Worm (Caenorhabditis elegans) whole organism, L2 larva: ENCODE results near the gene C54F6.18.

Experiments
- C34F6.9 ChIP-seq: fragments of 150-350 bp; optimal IDR thresholded peaks from 2 replicates; lab custom pipeline; 2014; ENCODE audit warnings: missing biosample characterization, missing genetic modification characterization
- F13H6.1 ChIP-seq: sonication (generic microtip); optimal IDR thresholded peaks from 2 replicates; lab custom pipeline; 2016; ENCODE audit warnings: missing genetic modification characterization, missing compliant biosample characterization
- R02D3.7 ChIP-seq: fragments of 150-350 bp; optimal IDR thresholded peaks from 2 replicates; lab custom pipeline; 2014; ENCODE audit warnings: missing biosample characterization, missing genetic modification characterization
- Y55F3AM.14 ChIP-seq: fragments of 200-800 bp; sonication (Bioruptor generic); optimal IDR thresholded peaks from 2 replicates; lab custom pipeline; 2018; ENCODE audit warnings: mild to moderate bottlenecking, missing genetic modification characterization, missing compliant biosample characterization
- ZK546.5 ChIP-seq: sonication (generic microtip); optimal IDR thresholded peaks from 2 replicates; lab custom pipeline; 2017; ENCODE audit warnings: missing biosample characterization, missing genetic modification characterization
- alr-1 ChIP-seq: fragments of 150-350 bp; optimal IDR thresholded peaks from 2 replicates; lab custom pipeline; 2014; ENCODE audit warnings: missing biosample characterization, missing genetic modification characterization
- aly-2 ChIP-seq: fragments of 150-350 bp; optimal IDR thresholded peaks from 2 replicates; lab custom pipeline; 2014; ENCODE audit warnings: missing biosample characterization, missing genetic modification characterization
- ama-1 ChIP-seq: fragments of 150-350 bp; optimal IDR thresholded peaks from 2 replicates; lab custom pipeline; 2018; ENCODE audit warnings: inconsistent platforms
- blmp-1 ChIP-seq: sonication (generic microtip); optimal IDR thresholded peaks from 2 replicates; lab custom pipeline; 2017; ENCODE audit warnings: missing genetic modification characterization, mild to moderate bottlenecking, missing compliant biosample characterization, antibody characterized with exemption, moderate library complexity; ENCODE audit not compliant: insufficient read depth
- ceh-16 ChIP-seq: fragments of 150-350 bp; optimal IDR thresholded peaks from 2 replicates; lab custom pipeline; 2014; ENCODE audit warnings: missing biosample characterization, missing genetic modification characterization
- ceh-82 ChIP-seq: fragments of 150-350 bp; optimal IDR thresholded peaks from 2 replicates; lab custom pipeline; 2014; ENCODE audit warnings: missing biosample characterization, missing genetic modification characterization
- crh-2 ChIP-seq: sonication (generic microtip); optimal IDR thresholded peaks from 2 replicates; lab custom pipeline; 2017; ENCODE audit warnings: missing biosample characterization, missing genetic modification characterization
- dmd-4 ChIP-seq: sonication (generic microtip); optimal IDR thresholded peaks from 2 replicates; lab custom pipeline; 2017; ENCODE audit warnings: missing biosample characterization, missing genetic modification characterization
- egl-27 ChIP-seq: sonication (generic microtip); optimal IDR thresholded peaks from 3 replicates; lab custom pipeline; 2017; ENCODE audit warnings: missing biosample characterization, missing genetic modification reagents, missing genetic modification characterization
- elt-1 ChIP-seq: fragments of 150-350 bp; optimal IDR thresholded peaks from 2 replicates; lab custom pipeline; 2014; ENCODE audit warnings: missing biosample characterization, missing genetic modification characterization
- elt-3 ChIP-seq: sonication (generic microtip); optimal IDR thresholded peaks from 2 replicates; lab custom pipeline; 2017; ENCODE audit warnings: missing biosample characterization, missing genetic modification characterization
- fos-1 ChIP-seq: fragments of 150-350 bp; optimal IDR thresholded peaks from 2 replicates; lab custom pipeline; 2014; ENCODE audit warnings: missing biosample characterization, missing genetic modification characterization
- gmeb-1 ChIP-seq: fragments of 150-350 bp; optimal IDR thresholded peaks from 2 replicates; lab custom pipeline; 2014; ENCODE audit warnings: missing biosample characterization, missing genetic modification characterization
- lin-11 ChIP-seq: fragments of 150-350 bp; sonication (generic microtip); optimal IDR thresholded peaks from 2 replicates; lab custom pipeline; 2014; ENCODE audit warnings: missing biosample characterization, missing genetic modification characterization, inconsistent platforms, mixed read lengths
- lin-13 ChIP-seq: fragments of 150-350 bp; optimal IDR thresholded peaks from 2 replicates; lab custom pipeline; 2014; ENCODE audit warnings: missing biosample characterization, missing genetic modification reagents, missing genetic modification characterization
- lin-39 ChIP-seq: fragments of 150-350 bp; optimal IDR thresholded peaks from 2 replicates; lab custom pipeline; 2014; ENCODE audit warnings: missing biosample characterization, missing genetic modification reagents, missing genetic modification characterization
- lsy-2 ChIP-seq, 2 experiments: fragments of 150-350 bp in 1 of 2; sonication (generic microtip) in 1 of 2; optimal IDR thresholded peaks; 2 replicates each; lab custom pipeline; 2014 to 2017; ENCODE audit warnings: missing biosample characterization in 2 of 2, missing genetic modification characterization in 2 of 2
- mab-5 ChIP-seq: fragments of 150-350 bp; optimal IDR thresholded peaks from 2 replicates; lab custom pipeline; 2014; ENCODE audit warnings: missing biosample characterization, missing genetic modification characterization
- mbf-1 ChIP-seq: sonication (generic microtip); optimal IDR thresholded peaks from 2 replicates; lab custom pipeline; 2017; ENCODE audit warnings: missing biosample characterization, missing genetic modification characterization
- mdl-1 ChIP-seq, 2 experiments: fragments of 150-350 bp in 1 of 2; sonication (generic microtip) in 1 of 2; optimal IDR thresholded peaks; 2 replicates each; lab custom pipeline; 2017; ENCODE audit warnings: missing biosample characterization in 2 of 2, missing genetic modification characterization in 2 of 2
- nhr-10 ChIP-seq: sonication (generic microtip); optimal IDR thresholded peaks from 2 replicates; lab custom pipeline; 2017; ENCODE audit warnings: missing biosample characterization, missing genetic modification characterization
- nhr-11 ChIP-seq: fragments of 150-350 bp; optimal IDR thresholded peaks from 2 replicates; lab custom pipeline; 2014; ENCODE audit warnings: missing biosample characterization, missing genetic modification characterization
- nhr-12 ChIP-seq: fragments of 150-350 bp; optimal IDR thresholded peaks from 2 replicates; lab custom pipeline; 2014; ENCODE audit warnings: missing biosample characterization, missing genetic modification characterization
- nhr-129 ChIP-seq: fragments of 150-350 bp; optimal IDR thresholded peaks from 2 replicates; lab custom pipeline; 2014; ENCODE audit warnings: missing biosample characterization, missing genetic modification characterization
- nhr-21 ChIP-seq: fragments of 150-350 bp; optimal IDR thresholded peaks from 2 replicates; lab custom pipeline; 2014; ENCODE audit warnings: missing biosample characterization, missing genetic modification characterization
- nhr-23 ChIP-seq: fragments of 150-350 bp; optimal IDR thresholded peaks from 2 replicates; lab custom pipeline; 2014; ENCODE audit warnings: missing biosample characterization, missing genetic modification reagents, missing genetic modification characterization
- nhr-237 ChIP-seq: fragments of 150-350 bp; optimal IDR thresholded peaks from 2 replicates; lab custom pipeline; 2014; ENCODE audit warnings: missing biosample characterization, missing genetic modification characterization
- nhr-25 ChIP-seq: fragments of 150-350 bp; sonication (generic microtip); optimal IDR thresholded peaks from 3 replicates; lab custom pipeline; 2014; ENCODE audit warnings: missing biosample characterization, missing genetic modification characterization
- nhr-6 ChIP-seq: fragments of 150-350 bp; optimal IDR thresholded peaks from 2 replicates; lab custom pipeline; 2014; ENCODE audit warnings: missing biosample characterization, missing genetic modification characterization
- nhr-77 ChIP-seq: fragments of 150-350 bp; optimal IDR thresholded peaks from 2 replicates; lab custom pipeline; 2014; ENCODE audit warnings: missing biosample characterization, missing genetic modification characterization
- peb-1 ChIP-seq: fragments of 150-350 bp; optimal IDR thresholded peaks from 2 replicates; lab custom pipeline; 2014; ENCODE audit warnings: missing biosample characterization, missing genetic modification characterization
- skn-1 ChIP-seq: sonication (generic microtip); optimal IDR thresholded peaks from 2 replicates; lab custom pipeline; 2017; ENCODE audit warnings: missing biosample characterization, missing genetic modification characterization
- sma-3 ChIP-seq: sonication (generic microtip); optimal IDR thresholded peaks from 2 replicates; lab custom pipeline; 2016; ENCODE audit warnings: missing genetic modification reagents, missing genetic modification characterization, missing compliant biosample characterization
- sma-9 ChIP-seq, 2 experiments: fragments of 150-350 bp in 1 of 2; sonication (generic microtip) in 1 of 2; optimal IDR thresholded peaks; 2 replicates each; lab custom pipeline; 2014 to 2016; ENCODE audit warnings: missing genetic modification characterization in 2 of 2, mild to moderate bottlenecking in 1 of 2, missing biosample characterization in 1 of 2, missing compliant biosample characterization in 1 of 2, missing genetic modification reagents in 1 of 2, moderate library complexity in 1 of 2
- snpc-4 ChIP-seq: fragments of 150-350 bp; optimal IDR thresholded peaks from 2 replicates; lab custom pipeline; 2014; ENCODE audit warnings: missing biosample characterization, missing genetic modification characterization
- unc-39 ChIP-seq: fragments of 150-350 bp; optimal IDR thresholded peaks from 2 replicates; lab custom pipeline; 2014; ENCODE audit warnings: missing biosample characterization, missing genetic modification characterization
- unc-55 ChIP-seq: fragments of 150-350 bp; sonication (generic microtip); optimal IDR thresholded peaks from 3 replicates; lab custom pipeline; 2014; ENCODE audit warnings: missing biosample characterization, missing genetic modification reagents, missing genetic modification characterization
- unc-62 ChIP-seq: fragments of 150-350 bp; optimal IDR thresholded peaks from 2 replicates; lab custom pipeline; 2014; ENCODE audit warnings: missing biosample characterization, missing genetic modification reagents, missing genetic modification characterization
- zag-1 ChIP-seq: fragments of 150-350 bp; optimal IDR thresholded peaks from 2 replicates; lab custom pipeline; 2014; ENCODE audit warnings: missing biosample characterization, missing genetic modification characterization
- ztf-1 ChIP-seq: fragments of 200-800 bp; sonication (Bioruptor generic); conservative IDR thresholded peaks from 2 replicates; pipeline ENCODE4 v1.3.6; 2022; ENCODE audit warnings: missing genetic modification characterization, missing compliant biosample characterization
- ztf-11 ChIP-seq: sonication (generic microtip); optimal IDR thresholded peaks from 2 replicates; lab custom pipeline; 2017; ENCODE audit warnings: missing biosample characterization, missing genetic modification characterization
- ztf-4 ChIP-seq: fragments of 150-350 bp; optimal IDR thresholded peaks from 2 replicates; lab custom pipeline; 2014; ENCODE audit warnings: missing biosample characterization, missing genetic modification characterization

Gene C54F6.18

ce11 chrV:7562947-7563346 is 37.2 kb downstream of the C54F6.18 start, which contains the start of gene F19F10.1:
F19F10.1 (plus strand) TSS chrV:7563247.
- TF ChIP-seq sma-9 (GFP tag; optimal IDR thresholded peaks at IDR 0.05; lab: Kevin White, UChicago) (no peak), sma-9 (tag; optimal IDR thresholded peaks at IDR 0.05; lab: Kevin White, UChicago) (no peak)

ce11 chrV:7570290-7570689 is 44.5 kb downstream of the C54F6.18 start, which contains the start of gene clec-212:
clec-212 (minus strand) TSS chrV:7570390.
- TF ChIP-seq nhr-10 (tag; lab: Kevin White, UChicago) (no peak), lin-13 (no peak), blmp-1 (no peak), unc-55 (GFP tag; lab: Kevin White, UChicago) (no peak), R02D3.7 (no peak)
- TF ChIP-seq, all 48 proteins: peak for 0

DNA sequence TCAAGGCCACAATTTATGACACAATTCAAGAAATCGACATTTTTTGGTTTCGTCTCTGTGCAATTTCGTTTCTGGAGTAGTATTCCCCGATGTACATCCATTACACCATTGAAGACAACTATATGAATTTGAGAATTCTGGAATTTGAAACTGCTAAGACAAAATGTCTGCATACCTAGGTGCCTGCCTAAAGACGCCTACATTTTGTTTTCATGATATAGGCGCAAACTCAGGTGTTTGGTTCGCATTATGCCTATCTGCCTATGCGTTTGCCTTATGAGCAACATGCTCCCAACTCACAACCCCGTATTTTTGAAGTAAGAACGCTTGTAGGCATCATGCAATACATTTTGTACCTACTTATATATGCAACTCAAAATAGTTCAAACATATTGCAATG is 45.2 kb downstream of the C54F6.18 start, which contains the start of gene F19F10.14:
Gene F19F10.14, minus strand, starts transcription at position 101 of the 400 bp plus-strand sequence.
- TF ChIP-seq mab-5 (tag; lab: Kevin White, UChicago) (no peak), aly-2 (tag; lab: Kevin White, UChicago) (no peak), unc-39 (tag; lab: Kevin White, UChicago) (no peak), lin-39 (tag; lab: Kevin White, UChicago) (no peak), nhr-6 (tag; lab: Kevin White, UChicago) (no peak), Y55F3AM.14 (no peak), lin-11 (no peak), elt-3 (no peak)
- TF ChIP-seq, all 48 proteins: peak for 0

- TF ChIP-seq mab-5 (tag; lab: Kevin White, UChicago) (no peak), snpc-4 (tag; lab: Kevin White, UChicago) (peak; percentile 22), sma-9 (GFP tag; optimal IDR thresholded peaks at IDR 0.05; lab: Kevin White, UChicago) (peak; percentile 74), sma-9 (tag; optimal IDR thresholded peaks at IDR 0.05; lab: Kevin White, UChicago) (no peak), sma-3 (GFP tag; lab: Kevin White, UChicago) (peak; percentile 52), elt-1 (tag; lab: Kevin White, UChicago) (no peak), R02D3.7 (no peak), alr-1 (no peak), nhr-21 (peak; percentile 49), elt-3 (no peak), mdl-1 (tag; optimal IDR thresholded peaks at IDR 0.05; lab: Kevin White, UChicago) (no peak), Y55F3AM.14 (no peak), nhr-77 (tag; lab: Kevin White, UChicago) (no peak), F13H6.1 (peak; percentile 69), skn-1 (tag; lab: Kevin White, UChicago) (no peak), ZK546.5 (tag; lab: Kevin White, UChicago) (no peak), fos-1 (tag; lab: Kevin White, UChicago) (no peak), ztf-11 (no peak), nhr-129 (tag; lab: Kevin White, UChicago) (peak; percentile 65), C34F6.9 (tag; lab: Kevin White, UChicago) (peak; percentile 86), dmd-4 (tag; lab: Kevin White, UChicago) (no peak), aly-2 (tag; lab: Kevin White, UChicago) (no peak), gmeb-1 (tag; lab: Kevin White, UChicago) (peak; percentile 82), ztf-1 (GFP tag; lab: Robert Waterston, UW) (no peak), ama-1 (lab: Kevin White, UChicago) (no peak), unc-39 (tag; lab: Kevin White, UChicago) (no peak), ceh-82 (tag; lab: Kevin White, UChicago) (no peak), nhr-25 (no peak), unc-62 (no peak), zag-1 (tag; lab: Kevin White, UChicago) (no peak), lsy-2 (tag; optimal IDR thresholded peaks at IDR 0.05; lab: Kevin White, UChicago) (peak; percentile 63 to 82), unc-55 (GFP tag; lab: Kevin White, UChicago) (peak; percentile 81), lin-11 (no peak), mbf-1 (tag; lab: Kevin White, UChicago) (no peak), blmp-1 (no peak), ztf-4 (tag; lab: Kevin White, UChicago) (no peak), crh-2 (tag; lab: Kevin White, UChicago) (peak; percentile 51), nhr-6 (tag; lab: Kevin White, UChicago) (peak; percentile 36), peb-1 (tag; lab: Kevin White, UChicago) (no peak), nhr-11 (no peak), egl-27 (no peak), nhr-23 (tag; lab: Kevin White, UChicago) (no peak), ceh-16 (tag; lab: Kevin White, UChicago) (no peak), nhr-237 (no peak), lin-39 (tag; lab: Kevin White, UChicago) (no peak), nhr-12 (tag; lab: Kevin White, UChicago) (no peak), nhr-10 (tag; lab: Kevin White, UChicago) (no peak)
These were observed 49.8 kb downstream of the C54F6.18 start, which contains the start of the genes snu-66 and ints-9 for ce11 chrV:7575563-7575962. snu-66 (minus strand) TSS chrV:7575670. ints-9 (plus strand) TSS chrV:7575802.
